Fruit fly (Drosophila melanogaster) whole organism, adult: ENCODE results near the gene bol.
A peak's percentile ranks its signal among the peaks of the same experiment; 100 is the strongest.

Experiments used
- CG14711 ChIP-seq: fragments of 200-800 bp; sonication (Bioruptor generic); optimal IDR thresholded peaks from 2 replicates; lab custom pipeline; 2018; ENCODE audit warnings: missing biosample characterization, mild to moderate bottlenecking, missing genetic modification characterization, moderate library complexity
- CG1620 ChIP-seq: fragments of 200-800 bp; sonication (Bioruptor generic); optimal IDR thresholded peaks from 2 replicates; lab custom pipeline; 2016; ENCODE audit warnings: missing biosample characterization, missing genetic modification characterization
- CG33017 ChIP-seq: fragments of 200-800 bp; sonication (Bioruptor generic); optimal IDR thresholded peaks from 2 replicates; lab custom pipeline; 2018; ENCODE audit warnings: missing biosample characterization, mild to moderate bottlenecking, missing genetic modification characterization, moderate library complexity
- Crg-1 ChIP-seq: fragments of 200-800 bp; sonication (Bioruptor generic); optimal IDR thresholded peaks from 2 replicates; lab custom pipeline; 2016; ENCODE audit warnings: missing biosample characterization, missing genetic modification characterization
- Hr96 ChIP-seq: fragments of 200-800 bp; sonication (Bioruptor generic); optimal IDR thresholded peaks from 2 replicates; lab custom pipeline; 2016; ENCODE audit warnings: missing biosample characterization, missing genetic modification characterization
- cic ChIP-seq: fragments of 200-800 bp; sonication (Bioruptor generic); optimal IDR thresholded peaks from 2 replicates; lab custom pipeline; 2017; ENCODE audit warnings: missing biosample characterization, mild to moderate bottlenecking, missing genetic modification characterization, moderate library complexity
- kay ChIP-seq: fragments of 200-800 bp; sonication (Bioruptor generic); peaks from one replicate; lab custom pipeline; 2016; ENCODE audit warnings: missing biosample characterization, missing genetic modification characterization, borderline replicate concordance
- pad ChIP-seq: fragments of 200-800 bp; sonication (Bioruptor generic); optimal IDR thresholded peaks from 3 replicates; lab custom pipeline; 2017; ENCODE audit warnings: missing biosample characterization, missing genetic modification characterization, mild to moderate bottlenecking, moderate library complexity, missing genetic modification reagents
- toe ChIP-seq: fragments of 200-800 bp; sonication (Bioruptor generic); optimal IDR thresholded peaks from 2 replicates; lab custom pipeline; 2016; ENCODE audit warnings: missing biosample characterization, missing genetic modification characterization

DNA sequence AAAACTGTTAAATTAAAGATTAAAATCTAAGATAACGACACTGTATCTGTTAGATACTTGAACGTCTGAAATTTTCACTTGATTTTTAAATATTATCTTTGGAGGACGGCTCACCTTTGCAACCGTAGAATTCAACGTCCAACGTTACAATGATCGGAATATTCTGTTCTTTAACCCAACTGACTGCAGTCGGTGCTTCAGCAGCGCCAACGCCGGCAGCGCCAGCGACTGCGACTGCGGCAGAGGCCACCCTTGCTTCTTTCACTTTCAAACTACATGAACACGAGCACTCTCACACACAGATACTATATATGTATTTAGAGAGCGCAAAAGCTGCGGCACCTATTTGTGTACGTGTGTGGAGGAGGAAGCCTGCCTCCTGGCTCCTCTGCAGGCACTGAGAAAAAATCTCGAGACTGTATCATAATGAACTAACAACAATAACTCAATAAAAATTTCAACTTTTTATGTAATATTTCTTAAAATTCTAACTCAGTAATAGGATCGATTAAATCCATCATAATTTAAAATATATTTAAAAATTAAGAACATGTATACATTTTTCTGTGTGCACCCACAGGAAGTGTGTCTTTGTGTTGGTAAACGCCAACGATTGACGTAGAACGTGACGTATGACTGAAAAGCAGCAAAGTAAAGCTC is 76.6 kb downstream of the bol start:
- TF ChIP-seq toe (GFP tag; lab: Kevin White, UChicago) (peak; percentile 91), kay (GFP tag; lab: Kevin White, UChicago) (peak; percentile 93), Hr96 (GFP tag; lab: Kevin White, UChicago) (peak; percentile 80), Crg-1 (GFP tag; lab: Kevin White, UChicago) (peak; percentile 83), CG14711 (tag; lab: Kevin White, UChicago) (peak; percentile 93), cic (GFP tag; lab: Kevin White, UChicago) (peak; percentile 94), CG1620 (GFP tag; lab: Kevin White, UChicago) (peak; percentile 67), pad (GFP tag; lab: Kevin White, UChicago) (peak; percentile 83), CG33017 (tag; lab: Kevin White, UChicago) (peak; percentile 98)
